Worm (Caenorhabditis elegans): Measurements from ENCODE around the gene ugt-37.

Gene ugt-37

ce11 chrV:7166709-7167108 lies 21.6 kb upstream of the ugt-37 start, which contains the start of gene ugt-36:
ugt-36 (plus strand) TSS chrV:7167009.
- TF ChIP-seq sdc-2 (tag; optimal IDR thresholded peaks at IDR 0.05) (no peak), ceh-31 (tag; optimal IDR thresholded peaks at IDR 0.05) (no peak), sox-2 (GFP tag; IDR thresholded peaks at IDR 0.05) (no peak)

ce11 chrV:7164210-7164609 lies 19.1 kb upstream of the ugt-37 start, which contains the start of gene srh-83:
srh-83 (plus strand) TSS chrV:7164510.
- TF ChIP-seq C38D4.7 (GFP tag; optimal IDR thresholded peaks at IDR 0.05) = no peak
- TF ChIP-seq ceh-2 (tag; optimal IDR thresholded peaks at IDR 0.05) = no peak
- TF ChIP-seq hlh-13 (GFP tag; optimal IDR thresholded peaks at IDR 0.05) = no peak
- no peak for TF ChIP-seq fkh-6 (tag; optimal IDR thresholded peaks at IDR 0.05)
- no peak for TF ChIP-seq odd-2 (tag; optimal IDR thresholded peaks at IDR 0.05)
- TF ChIP-seq K02D7.2 (tag; optimal IDR thresholded peaks at IDR 0.05) = no peak
- no peak for TF ChIP-seq unc-55 (GFP tag; optimal IDR thresholded peaks at IDR 0.05)
- no peak for TF ChIP-seq ztf-16 (tag; optimal IDR thresholded peaks at IDR 0.05)
- no peak for TF ChIP-seq ahr-1 (tag; optimal IDR thresholded peaks at IDR 0.05)
- TF ChIP-seq sdc-2 (tag; optimal IDR thresholded peaks at IDR 0.05) = no peak
- TF ChIP-seq ref-2 (tag; optimal IDR thresholded peaks at IDR 0.05) = no peak
- TF ChIP-seq eyg-1 (tag; optimal IDR thresholded peaks at IDR 0.05) = no peak
- TF ChIP-seq ceh-19 (GFP tag; optimal IDR thresholded peaks at IDR 0.05) = no peak
- no peak for TF ChIP-seq hlh-6 (tag; optimal IDR thresholded peaks at IDR 0.05)

ce11 chrV:7163477-7164114 lies 18.5 kb upstream of the ugt-37 start, which contains the start of gene ugt-41:
ugt-41 (minus strand) TSS chrV:7163595.
- TF ChIP-seq pros-1 (tag; optimal IDR thresholded peaks at IDR 0.05) (no peak), hlh-8 (tag; optimal IDR thresholded peaks at IDR 0.05) (no peak), ceh-6 (GFP tag; optimal IDR thresholded peaks at IDR 0.05) (no peak), pax-1 (tag; optimal IDR thresholded peaks at IDR 0.05) (no peak), tbx-2 (tag; optimal IDR thresholded peaks at IDR 0.05) (no peak), C38D4.7 (GFP tag; optimal IDR thresholded peaks at IDR 0.05) (no peak), fax-1 (tag; optimal IDR thresholded peaks at IDR 0.05) (no peak), dmd-4 (tag; optimal IDR thresholded peaks at IDR 0.05; ENCODE audit: borderline replicate concordance) (no peak), elt-2 (tag; optimal IDR thresholded peaks at IDR 0.05) (no peak), sdc-2 (tag; optimal IDR thresholded peaks at IDR 0.05) (no peak), hlh-15 (tag; optimal IDR thresholded peaks at IDR 0.05) (no peak), Y22D7AL.16 (tag; optimal IDR thresholded peaks at IDR 0.05) (no peak), ceh-22 (tag; optimal IDR thresholded peaks at IDR 0.05) (no peak), ceh-30 (tag; optimal IDR thresholded peaks at IDR 0.05) (no peak), sox-2 (GFP tag; IDR thresholded peaks at IDR 0.05) (no peak)

- TF ChIP-seq hlh-15 (tag; optimal IDR thresholded peaks at IDR 0.05) = no peak
- TF ChIP-seq ceh-2 (tag; optimal IDR thresholded peaks at IDR 0.05) = no peak
- TF ChIP-seq nhr-232 (tag; optimal IDR thresholded peaks at IDR 0.05) = no peak
- TF ChIP-seq ceh-22 (tag; optimal IDR thresholded peaks at IDR 0.05) = no peak
These were observed 14.3 kb upstream of the ugt-37 start, which contains the start of gene str-204 for ce11 chrV:7159391-7159790. str-204 (plus strand) TSS chrV:7159691.

- TF ChIP-seq lim-6 (tag; optimal IDR thresholded peaks at IDR 0.05) = no peak
These were observed 12.0 kb upstream of the ugt-37 start, which contains the start of gene ugt-39 for ce11 chrV:7157089-7157488. ugt-39 (plus strand) TSS chrV:7157142.

- TF ChIP-seq elt-2 (tag; optimal IDR thresholded peaks at IDR 0.05) (no peak), ama-1 (optimal IDR thresholded peaks at IDR 0.05) (no peak), tbx-7 (tag; optimal IDR thresholded peaks at IDR 0.05) (no peak), ceh-19 (GFP tag; optimal IDR thresholded peaks at IDR 0.05) (no peak), C08G9.2 (tag; optimal IDR thresholded peaks at IDR 0.05) (no peak)
These were observed 11.0 kb upstream of the ugt-37 start, which contains the start of gene F10D2.10 for ce11 chrV:7156079-7156478. F10D2.10 (minus strand) TSS chrV:7156179.
